Fruit fly (Drosophila melanogaster) Kc167 (cell line): Measurements from ENCODE around the gene mRpL19.

Source experiments
- Myc ChIP-seq: fragments of >200 bp; optimal IDR thresholded peaks from 2 replicates; lab custom pipeline; 2017; ENCODE audit warnings: missing external identifiers
- Sin3A ChIP-seq: fragments of >200 bp; optimal IDR thresholded peaks from 2 replicates; lab custom pipeline; 2018; ENCODE audit warnings: missing external identifiers
- h ChIP-seq: fragments of >200 bp; optimal IDR thresholded peaks from 3 replicates; lab custom pipeline; 2018; ENCODE audit warnings: missing external identifiers
- insv ChIP-seq: fragments of >200 bp; optimal IDR thresholded peaks from 3 replicates; lab custom pipeline; 2018; ENCODE audit warnings: missing external identifiers
- psq ChIP-seq: fragments of >200 bp; optimal IDR thresholded peaks from 2 replicates; lab custom pipeline; 2017; ENCODE audit warnings: missing external identifiers
- ttk ChIP-seq: sonication (Bioruptor generic); optimal IDR thresholded peaks from 2 replicates; lab custom pipeline; 2017; ENCODE audit warnings: missing external identifiers

mRpL19 gene

DNA sequence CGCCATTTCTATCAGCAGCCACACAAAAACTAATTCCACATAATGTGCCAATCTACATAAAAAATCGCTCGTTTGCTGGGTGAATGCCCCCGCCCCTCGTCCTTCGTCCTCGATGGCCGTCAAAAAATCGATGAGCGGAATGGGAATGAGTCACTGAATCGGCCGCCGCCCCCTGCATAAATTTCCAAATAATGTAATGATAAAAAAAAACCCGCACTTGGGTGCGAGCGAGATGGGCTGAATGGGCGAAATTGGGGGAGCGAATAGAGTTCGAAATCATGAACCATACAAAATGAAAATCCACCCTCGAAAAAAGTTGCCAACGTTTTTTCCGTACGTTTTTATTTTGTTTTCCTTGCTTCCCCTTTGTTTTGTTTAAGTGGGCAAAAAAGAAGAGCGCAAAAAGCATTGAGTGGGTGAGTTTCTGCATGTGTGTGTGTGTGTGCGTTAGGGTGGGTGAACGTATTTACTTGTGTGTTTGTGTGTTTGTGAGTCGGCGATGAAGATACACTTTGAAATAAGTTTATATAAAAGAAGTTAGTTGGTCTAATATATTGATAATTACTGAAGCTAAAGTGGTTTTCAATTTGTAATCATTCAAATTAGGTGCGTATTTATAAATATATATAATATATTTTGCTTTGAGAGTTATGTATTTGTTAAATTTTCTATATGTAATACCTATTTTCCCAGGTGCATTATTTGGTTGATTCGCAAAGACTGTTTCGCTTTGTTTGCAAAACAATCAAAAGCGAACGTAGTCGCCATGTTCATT, 31.6 kb downstream of the mRpL19 start:
- TF ChIP-seq insv (lab: Kevin White, UChicago) (no peak), h (lab: Kevin White, UChicago) (no peak), Sin3A (lab: Kevin White, UChicago) (no peak), psq (lab: Kevin White, UChicago) (no peak), ttk (lab: Kevin White, UChicago) (no peak), Myc (lab: Kevin White, UChicago) (no peak)

- no peak for TF ChIP-seq Myc (lab: Kevin White, UChicago)
- TF ChIP-seq insv (lab: Kevin White, UChicago): no peak
- TF ChIP-seq ttk (lab: Kevin White, UChicago): no peak
- no peak for TF ChIP-seq Sin3A (lab: Kevin White, UChicago)
- TF ChIP-seq h (lab: Kevin White, UChicago): no peak
- TF ChIP-seq psq (lab: Kevin White, UChicago): no peak
These were observed 33.3 kb downstream of the mRpL19 start for dm6 chr3R:8707166-8707565.

DNA sequence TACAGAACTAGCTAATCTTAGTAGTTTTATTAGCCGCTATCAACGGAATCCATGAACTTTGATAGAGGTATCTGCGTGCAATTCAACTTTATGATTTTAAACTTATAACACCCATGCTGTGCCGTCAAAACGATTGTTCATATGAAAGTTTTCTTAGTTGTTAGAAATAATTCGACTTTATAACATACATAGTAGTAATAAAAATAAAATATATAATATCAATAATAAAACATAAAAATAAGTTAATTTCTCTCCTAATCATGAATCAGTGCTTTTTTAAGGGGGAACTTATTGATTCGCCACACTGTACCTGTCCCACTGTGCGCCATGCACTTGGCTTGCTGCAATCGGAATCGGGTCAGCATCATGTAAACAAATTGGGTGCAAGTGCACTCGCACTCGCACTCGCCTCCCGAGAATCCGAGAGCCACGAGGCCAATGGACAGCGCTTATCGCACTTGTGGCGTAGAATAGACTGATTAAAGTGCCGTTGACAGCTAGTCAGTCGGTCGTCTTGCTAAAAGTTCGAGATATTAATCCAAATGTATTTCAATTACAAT, 38.1 kb downstream of the mRpL19 start:
- TF ChIP-seq ttk (lab: Kevin White, UChicago) (no peak), insv (lab: Kevin White, UChicago) (no peak), Myc (lab: Kevin White, UChicago) (no peak), psq (lab: Kevin White, UChicago) (no peak), Sin3A (lab: Kevin White, UChicago) (no peak), h (lab: Kevin White, UChicago) (no peak)

DNA sequence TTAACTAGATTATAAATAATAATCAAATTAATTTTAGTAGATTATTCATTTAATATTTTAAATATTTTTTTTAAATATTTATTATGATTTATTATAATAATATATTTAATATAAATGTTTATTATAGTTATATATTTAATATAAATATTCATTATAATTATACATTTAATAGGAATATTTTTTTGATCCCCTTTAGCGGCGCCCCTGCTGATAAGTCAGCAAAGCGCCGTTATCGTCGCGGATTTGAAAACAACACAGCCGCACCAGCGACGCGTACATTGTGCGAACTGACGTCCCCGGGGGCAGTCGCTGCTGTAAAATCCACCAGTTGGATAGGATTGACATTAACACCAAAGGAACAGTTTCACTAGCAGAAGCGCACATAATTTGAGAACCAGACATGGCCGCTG, 38.8 kb downstream of the mRpL19 start, which contains the start of gene CG8112:
TSS of gene CG8112 (plus strand) at position 212 of the 410 bp plus-strand sequence.
- no peak for TF ChIP-seq Sin3A (lab: Kevin White, UChicago)
- TF ChIP-seq insv (lab: Kevin White, UChicago): no peak
- no peak for TF ChIP-seq h (lab: Kevin White, UChicago)
- TF ChIP-seq Myc (lab: Kevin White, UChicago): no peak

DNA sequence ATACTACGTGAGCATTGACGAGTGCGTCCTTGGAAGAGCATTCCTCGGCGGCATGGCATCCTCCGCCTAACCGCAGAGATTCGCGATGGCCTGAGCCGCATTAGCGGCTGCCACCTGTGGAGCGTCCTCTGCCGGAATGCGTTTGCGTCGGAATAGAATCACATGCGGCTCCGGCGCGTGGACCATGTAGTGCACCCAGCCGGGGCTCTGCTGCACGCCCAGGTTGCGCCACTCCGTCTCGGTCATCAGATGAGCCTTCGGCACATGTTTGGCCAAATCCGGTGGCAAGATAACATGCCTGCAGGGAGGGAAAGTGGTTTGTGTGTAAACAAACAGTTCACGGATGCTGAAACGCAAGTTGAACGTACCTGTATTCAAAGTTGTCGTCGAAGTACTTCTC, 41.5 kb downstream of the mRpL19 start:
- TF ChIP-seq psq (lab: Kevin White, UChicago): no peak
- no peak for TF ChIP-seq Sin3A (lab: Kevin White, UChicago)
- TF ChIP-seq insv (lab: Kevin White, UChicago): no peak
- no peak for TF ChIP-seq Myc (lab: Kevin White, UChicago)
- no peak for TF ChIP-seq h (lab: Kevin White, UChicago)
- TF ChIP-seq ttk (lab: Kevin White, UChicago): no peak

dm6 chr3R:8715851-8716550, 42.1 kb downstream of the mRpL19 start, which contains the start of gene TMEM216:
Gene TMEM216 (plus strand): TSS chr3R:8716243.
- TF ChIP-seq insv (lab: Kevin White, UChicago) (no peak), psq (lab: Kevin White, UChicago) (no peak), Myc (lab: Kevin White, UChicago) (no peak), ttk (lab: Kevin White, UChicago) (no peak), h (lab: Kevin White, UChicago) (no peak), Sin3A (lab: Kevin White, UChicago) (no peak)

DNA sequence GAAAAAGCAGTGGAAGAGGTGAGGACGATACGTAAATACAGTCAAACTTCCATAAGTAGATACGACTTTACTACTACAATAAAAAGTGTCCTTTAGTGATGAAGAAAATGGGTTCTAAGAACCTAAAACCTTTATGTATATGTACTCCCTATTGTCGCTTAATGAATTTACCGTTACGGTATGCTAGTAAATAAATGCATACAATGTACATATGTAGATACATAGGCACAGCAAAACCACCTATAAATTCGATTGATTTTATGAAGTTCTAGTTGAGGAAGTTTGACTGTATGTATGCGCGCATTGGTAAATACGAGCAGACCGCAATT, 42.6 kb downstream of the mRpL19 start:
- TF ChIP-seq ttk (lab: Kevin White, UChicago) (no peak), Sin3A (lab: Kevin White, UChicago) (no peak), insv (lab: Kevin White, UChicago) (no peak), psq (lab: Kevin White, UChicago) (no peak), Myc (lab: Kevin White, UChicago) (no peak), h (lab: Kevin White, UChicago) (no peak)

dm6 chr3R:8718356-8718755, 44.4 kb downstream of the mRpL19 start, which contains the start of gene Cks85A:
Gene Cks85A (minus strand): TSS chr3R:8718456.
- TF ChIP-seq ttk (lab: Kevin White, UChicago): no peak
- TF ChIP-seq psq (lab: Kevin White, UChicago): no peak
- no peak for TF ChIP-seq Myc (lab: Kevin White, UChicago)
- no peak for TF ChIP-seq Sin3A (lab: Kevin White, UChicago)
- no peak for TF ChIP-seq insv (lab: Kevin White, UChicago)
- no peak for TF ChIP-seq h (lab: Kevin White, UChicago)

DNA sequence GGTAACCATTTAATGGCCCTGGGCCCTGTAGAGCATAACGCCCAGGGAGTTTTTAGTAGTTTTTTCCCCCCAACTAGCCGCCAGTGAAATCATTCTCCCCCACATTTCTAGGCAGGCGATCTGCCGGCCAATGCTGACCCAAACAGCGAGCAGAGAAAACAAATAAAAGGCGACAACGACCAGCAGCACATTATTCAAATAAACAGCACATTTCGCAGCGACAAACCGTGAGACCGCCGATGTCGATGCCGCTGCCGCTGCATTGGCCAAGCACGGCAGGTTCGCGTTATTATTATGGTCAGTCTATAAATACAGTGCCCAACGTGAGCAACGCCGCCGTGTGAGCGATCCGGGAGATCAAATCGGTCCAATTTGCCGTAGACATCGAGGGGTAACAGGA, 45.0 kb downstream of the mRpL19 start, which contains the start of gene CG11760:
TSS of gene CG11760 (plus strand) at position 301 of the 400 bp plus-strand sequence.
- no peak for TF ChIP-seq psq (lab: Kevin White, UChicago)
- TF ChIP-seq Sin3A (lab: Kevin White, UChicago): no peak
- TF ChIP-seq Myc (lab: Kevin White, UChicago): no peak
- TF ChIP-seq insv (lab: Kevin White, UChicago): no peak
- TF ChIP-seq h (lab: Kevin White, UChicago): no peak
- no peak for TF ChIP-seq ttk (lab: Kevin White, UChicago)

- no peak for TF ChIP-seq ttk (lab: Kevin White, UChicago)
- no peak for TF ChIP-seq Myc (lab: Kevin White, UChicago)
- TF ChIP-seq insv (lab: Kevin White, UChicago): no peak
- no peak for TF ChIP-seq h (lab: Kevin White, UChicago)
- no peak for TF ChIP-seq psq (lab: Kevin White, UChicago)
- no peak for TF ChIP-seq Sin3A (lab: Kevin White, UChicago)
These were observed 47.2 kb downstream of the mRpL19 start, which contains the start of gene CG8136 for dm6 chr3R:8721071-8721470. Gene CG8136 (plus strand): TSS chr3R:8721371.
